Worm (Caenorhabditis elegans): ENCODE results near the gene K11D9.3.

K11D9.3 gene

DNA sequence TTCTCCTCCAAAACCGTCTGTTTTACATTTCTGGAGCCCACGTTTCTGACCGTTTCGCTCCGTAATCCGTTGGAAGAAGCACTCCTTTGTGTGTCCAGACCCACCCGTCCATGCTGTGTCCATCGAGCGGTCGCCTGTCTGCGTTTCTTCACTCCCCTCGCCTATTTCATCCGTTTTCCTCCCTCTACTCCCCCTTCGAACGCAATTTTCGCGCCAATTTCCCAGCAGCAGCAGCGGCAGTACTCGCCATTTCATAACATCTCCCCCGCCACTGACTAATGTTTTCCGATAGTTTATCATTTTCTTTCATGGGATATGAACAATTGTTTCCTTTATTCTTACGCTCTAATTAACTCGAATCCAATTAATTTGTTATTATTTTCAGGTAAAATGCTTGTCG is 5.9 kb upstream of the K11D9.3 start (continued):
- TF ChIP-seq K09A11.1 (tag; optimal IDR thresholded peaks at IDR 0.05; ENCODE audit: insufficient read depth) (no peak), ets-4 (tag; optimal IDR thresholded peaks at IDR 0.05) (peak; percentile 7), zip-5 (tag; optimal IDR thresholded peaks at IDR 0.05) (no peak), K02D7.2 (tag; optimal IDR thresholded peaks at IDR 0.05) (no peak), ztf-16 (tag; optimal IDR thresholded peaks at IDR 0.05) (peak; percentile 64), hlh-15 (tag; optimal IDR thresholded peaks at IDR 0.05) (no peak), pros-1 (tag; optimal IDR thresholded peaks at IDR 0.05) (no peak), dve-1 (tag; optimal IDR thresholded peaks at IDR 0.05) (no peak), unc-55 (GFP tag; optimal IDR thresholded peaks at IDR 0.05) (peak; percentile 27), pat-9 (tag; optimal IDR thresholded peaks at IDR 0.05) (no peak), ceh-31 (tag; optimal IDR thresholded peaks at IDR 0.05) (peak; percentile 67), nfya-1 (tag; optimal IDR thresholded peaks at IDR 0.05) (peak; percentile 39), tbx-7 (tag; optimal IDR thresholded peaks at IDR 0.05) (no peak), ceh-18 (tag; optimal IDR thresholded peaks at IDR 0.05) (peak; percentile 26), nhr-232 (tag; optimal IDR thresholded peaks at IDR 0.05) (peak; percentile 7), ceh-14 (tag; optimal IDR thresholded peaks at IDR 0.05) (peak; percentile 27), mec-3 (tag; optimal IDR thresholded peaks at IDR 0.05; ENCODE audit: borderline replicate concordance) (no peak), sox-2 (GFP tag; IDR thresholded peaks at IDR 0.05) (0 out of 2 replicates have a peak, but pooled peaks have one; percentile 9), fkh-6 (tag; optimal IDR thresholded peaks at IDR 0.05) (no peak), fax-1 (tag; optimal IDR thresholded peaks at IDR 0.05) (no peak), ceh-9 (tag; optimal IDR thresholded peaks at IDR 0.05) (no peak), gmeb-2 (tag; optimal IDR thresholded peaks at IDR 0.05) (no peak), ceh-6 (GFP tag; optimal IDR thresholded peaks at IDR 0.05) (peak; percentile 14), unc-42 (tag; optimal IDR thresholded peaks at IDR 0.05) (peak; percentile 67), elt-2 (tag; optimal IDR thresholded peaks at IDR 0.05) (no peak), hlh-13 (GFP tag; optimal IDR thresholded peaks at IDR 0.05) (no peak), eyg-1 (tag; optimal IDR thresholded peaks at IDR 0.05) (no peak), lin-11 (tag; optimal IDR thresholded peaks at IDR 0.05) (no peak), pag-3 (tag; optimal IDR thresholded peaks at IDR 0.05; ENCODE audit: borderline replicate concordance) (no peak)

- TF ChIP-seq che-1 (tag; optimal IDR thresholded peaks at IDR 0.05) = no peak
- TF ChIP-seq ztf-16 (tag; optimal IDR thresholded peaks at IDR 0.05) = no peak
- TF ChIP-seq ceh-48 (tag; optimal IDR thresholded peaks at IDR 0.05) = no peak
- TF ChIP-seq fax-1 (tag; optimal IDR thresholded peaks at IDR 0.05) = no peak
- TF ChIP-seq tbx-2 (tag; optimal IDR thresholded peaks at IDR 0.05) = no peak
- no peak for TF ChIP-seq zip-5 (tag; optimal IDR thresholded peaks at IDR 0.05)
- no peak for TF ChIP-seq lim-6 (tag; optimal IDR thresholded peaks at IDR 0.05)
- TF ChIP-seq ref-2 (tag; optimal IDR thresholded peaks at IDR 0.05) = no peak
- TF ChIP-seq T23F11.4 (GFP tag; optimal IDR thresholded peaks at IDR 0.05) = no peak
- TF ChIP-seq mec-3 (tag; optimal IDR thresholded peaks at IDR 0.05; ENCODE audit: borderline replicate concordance) = no peak
- no peak for TF ChIP-seq F13H6.1 (tag; optimal IDR thresholded peaks at IDR 0.05)
- TF ChIP-seq gmeb-2 (tag; optimal IDR thresholded peaks at IDR 0.05) = no peak
- no peak for TF ChIP-seq ceh-34 (tag; optimal IDR thresholded peaks at IDR 0.05)
- no peak for TF ChIP-seq C38D4.7 (GFP tag; optimal IDR thresholded peaks at IDR 0.05)
- no peak for TF ChIP-seq ceh-24 (tag; optimal IDR thresholded peaks at IDR 0.05)
- TF ChIP-seq sox-4 (tag; optimal IDR thresholded peaks at IDR 0.05) = no peak
- TF ChIP-seq pha-2 (tag; optimal IDR thresholded peaks at IDR 0.05) = no peak
- no peak for TF ChIP-seq rnt-1 (tag; optimal IDR thresholded peaks at IDR 0.05)
- TF ChIP-seq ceh-19 (GFP tag; optimal IDR thresholded peaks at IDR 0.05) = no peak
Observed at ce11 chrIII:10807236-10807635, 5.2 kb upstream of the K11D9.3 start.
